Fruit fly (Drosophila melanogaster): Measurements from ENCODE around the gene Trl.

Gene Trl

DNA sequence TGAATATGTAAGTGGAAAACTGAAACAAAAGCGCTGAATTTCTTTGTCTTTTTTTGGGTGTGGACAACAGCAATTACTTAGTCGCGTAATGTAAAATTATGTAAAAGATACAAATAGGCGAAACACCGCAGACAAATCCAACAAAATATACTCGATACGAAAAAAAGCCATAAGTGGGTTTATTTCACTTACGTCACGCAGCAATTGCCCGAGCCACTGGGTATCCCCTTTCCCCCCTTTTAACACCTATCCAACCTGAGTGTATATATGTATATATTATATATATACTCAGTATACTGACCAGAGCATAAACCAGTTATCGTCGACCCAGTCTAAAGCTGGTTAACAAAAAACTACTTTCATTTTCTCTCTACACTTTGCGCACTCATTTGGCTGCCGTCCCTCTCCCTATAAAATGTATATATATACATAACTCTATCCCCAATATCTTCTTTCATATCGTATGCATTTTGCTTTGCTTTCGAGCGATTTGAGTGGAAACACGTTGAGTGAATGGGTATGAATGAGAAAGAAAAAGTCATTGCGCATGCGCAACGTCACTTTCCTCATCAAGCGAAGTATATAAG, 17.6 kb downstream of the Trl start:
- TF ChIP-seq N (GFP tag; optimal IDR thresholded peaks at IDR 0.05) (no peak), CrebA (GFP tag; optimal IDR thresholded peaks at IDR 0.05; ENCODE audit: borderline replicate concordance) (no peak), sage (GFP tag; optimal IDR thresholded peaks at IDR 0.05) (no peak), ey (GFP tag; optimal IDR thresholded peaks at IDR 0.05) (no peak), psq (GFP tag; optimal IDR thresholded peaks at IDR 0.05) (peak; percentile 90), Jra (GFP tag; optimal IDR thresholded peaks at IDR 0.05) (no peak), jim (GFP tag; optimal IDR thresholded peaks at IDR 0.05) (no peak), pan (optimal IDR thresholded peaks at IDR 0.05) (no peak), brk (GFP tag; optimal IDR thresholded peaks at IDR 0.05) (peak; percentile 2), br (GFP tag; optimal IDR thresholded peaks at IDR 0.05) (no peak), GATAd (GFP tag; optimal IDR thresholded peaks at IDR 0.05) (no peak)

DNA sequence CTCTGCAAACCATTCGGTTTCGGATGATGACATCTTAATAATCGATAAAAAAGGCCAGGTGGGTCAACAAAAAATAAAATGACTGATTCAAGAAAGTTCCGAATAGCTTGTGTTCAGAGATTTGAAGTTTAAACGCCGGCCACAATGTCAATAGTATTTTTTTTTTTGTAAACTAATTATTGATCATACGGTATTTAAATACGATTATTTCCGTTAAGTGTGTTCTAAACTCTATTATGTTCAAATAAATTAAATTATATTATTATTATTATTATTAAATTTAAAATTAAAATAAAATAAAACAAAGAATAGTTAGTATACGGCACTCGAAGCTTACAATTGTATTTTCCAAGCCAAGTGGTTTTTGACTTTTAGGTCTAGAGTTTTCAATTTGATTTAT, 27.4 kb downstream of the Trl start, which contains the start of gene CG13471:
CG13471 (minus strand) TSS at position 101 of the 400 bp plus-strand sequence.
- TF ChIP-seq br (GFP tag; optimal IDR thresholded peaks at IDR 0.05) (no peak), h (GFP tag; optimal IDR thresholded peaks at IDR 0.05) (no peak), CrebA (GFP tag; optimal IDR thresholded peaks at IDR 0.05; ENCODE audit: borderline replicate concordance) (no peak), rgr (GFP tag; optimal IDR thresholded peaks at IDR 0.05) (no peak)

dm6 chr3L:14731790-14732189, 29.1 kb downstream of the Trl start:
- TF ChIP-seq Abd-B (GFP tag; optimal IDR thresholded peaks at IDR 0.05) = no peak
- TF ChIP-seq Hr78 (GFP tag; optimal IDR thresholded peaks at IDR 0.05) = no peak
- TF ChIP-seq Dif (GFP tag; optimal IDR thresholded peaks at IDR 0.05; ENCODE audit: partially characterized antibody) = no peak
- TF ChIP-seq tai (GFP tag; optimal IDR thresholded peaks at IDR 0.05) = no peak
- TF ChIP-seq dsf (GFP tag; optimal IDR thresholded peaks at IDR 0.05; ENCODE audit: borderline replicate concordance) = no peak
- TF ChIP-seq foxo (GFP tag; optimal IDR thresholded peaks at IDR 0.05) = no peak
- TF ChIP-seq OdsH (GFP tag; optimal IDR thresholded peaks at IDR 0.05) = no peak
- TF ChIP-seq Jra (GFP tag; optimal IDR thresholded peaks at IDR 0.05) = no peak
- no peak for TF ChIP-seq lola (GFP tag; optimal IDR thresholded peaks at IDR 0.05)
- no peak for TF ChIP-seq Dfd (GFP tag; optimal IDR thresholded peaks at IDR 0.05)
- TF ChIP-seq Hnf4 (GFP tag; optimal IDR thresholded peaks at IDR 0.05) = no peak
- no peak for TF ChIP-seq Hr83 (GFP tag; optimal IDR thresholded peaks at IDR 0.05; ENCODE audit: poor library complexity, severe bottlenecking)
- TF ChIP-seq rgr (GFP tag; optimal IDR thresholded peaks at IDR 0.05) = no peak
- no peak for TF ChIP-seq HLH106 (tag; optimal IDR thresholded peaks at IDR 0.05)
- no peak for TF ChIP-seq Mio (GFP tag; optimal IDR thresholded peaks at IDR 0.05)
- TF ChIP-seq sage (GFP tag; optimal IDR thresholded peaks at IDR 0.05) = no peak
- TF ChIP-seq Rel (GFP tag; optimal IDR thresholded peaks at IDR 0.05) = no peak
- no peak for TF ChIP-seq Rel (tag; optimal IDR thresholded peaks at IDR 0.05)
- no peak for TF ChIP-seq CrebA (GFP tag; optimal IDR thresholded peaks at IDR 0.05; ENCODE audit: borderline replicate concordance)
- TF ChIP-seq woc (GFP tag; optimal IDR thresholded peaks at IDR 0.05) = no peak

DNA sequence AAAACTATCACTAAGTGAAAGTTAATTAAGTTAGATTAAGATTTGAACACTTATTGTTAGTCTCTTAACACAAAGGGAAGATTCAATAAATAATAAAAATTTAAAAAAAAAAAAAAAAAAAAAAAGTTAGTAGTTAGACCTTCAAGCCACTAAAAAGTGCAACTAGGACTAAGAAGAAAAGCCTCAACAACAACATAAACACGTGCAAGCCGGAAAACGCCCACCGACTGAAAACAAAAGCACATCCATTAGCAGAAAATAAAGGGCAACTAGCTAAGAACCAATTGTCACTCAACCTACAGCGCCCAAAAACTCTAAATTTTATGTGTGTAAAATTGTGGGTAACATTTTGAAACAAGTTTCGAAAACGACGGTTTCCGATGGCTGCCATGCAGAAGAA, 32.4 kb downstream of the Trl start, which contains the start of gene CG13473:
CG13473 (plus strand) TSS at position 301 of the 400 bp plus-strand sequence.
- TF ChIP-seq fru (GFP tag; optimal IDR thresholded peaks at IDR 0.05) = no peak
- TF ChIP-seq Myc (optimal IDR thresholded peaks at IDR 0.05) = no peak
- no peak for TF ChIP-seq dl (GFP tag; optimal IDR thresholded peaks at IDR 0.05; ENCODE audit: insufficient read depth in 1 of 2, partially characterized antibody in 2 of 2)

DNA sequence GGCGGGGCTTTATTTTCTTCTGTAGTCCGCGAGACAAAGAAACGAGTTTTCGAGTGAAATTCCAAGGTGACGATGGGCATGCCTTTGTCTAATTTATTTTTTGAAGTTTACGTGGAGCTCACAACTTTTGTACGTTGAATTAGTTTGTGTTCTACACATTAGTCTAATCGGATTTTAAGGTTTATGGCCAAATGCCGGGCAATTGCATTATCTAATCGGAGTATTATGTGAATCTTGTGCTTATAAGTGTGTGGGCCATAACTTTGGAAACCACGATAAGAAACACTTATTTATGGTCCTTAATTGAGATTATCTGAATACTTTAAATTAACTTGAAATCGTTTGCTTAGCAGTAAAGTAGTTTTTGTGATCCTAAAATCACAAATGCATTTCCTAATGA, 48.0 kb downstream of the Trl start:
- TF ChIP-seq OdsH (GFP tag; optimal IDR thresholded peaks at IDR 0.05) = no peak
- no peak for TF ChIP-seq rgr (GFP tag; optimal IDR thresholded peaks at IDR 0.05)
- no peak for TF ChIP-seq lola (GFP tag; optimal IDR thresholded peaks at IDR 0.05)

DNA sequence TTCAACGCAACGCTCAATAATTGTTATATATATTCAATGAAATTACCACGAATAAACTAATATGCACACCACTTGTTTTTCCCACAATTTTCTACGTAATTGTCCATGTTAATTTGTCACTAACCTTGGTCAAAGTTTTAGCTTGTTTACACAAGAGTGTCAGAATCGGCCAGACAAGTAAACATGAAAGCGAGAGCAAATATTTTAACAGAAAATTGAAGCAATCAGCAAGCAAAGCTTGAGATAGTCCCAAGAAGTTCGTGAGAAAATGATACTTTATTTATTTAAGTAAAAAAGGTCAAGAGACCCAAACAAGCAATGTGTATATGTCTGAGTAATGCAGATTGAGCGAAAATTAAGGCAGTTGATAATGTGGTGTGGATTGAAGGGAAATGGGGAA, 52.8 kb downstream of the Trl start:
- TF ChIP-seq sage (GFP tag; optimal IDR thresholded peaks at IDR 0.05) (no peak), rgr (GFP tag; optimal IDR thresholded peaks at IDR 0.05) (peak; percentile 64), N (GFP tag; optimal IDR thresholded peaks at IDR 0.05) (no peak), Myc (optimal IDR thresholded peaks at IDR 0.05) (no peak), CG32264 (GFP tag; optimal IDR thresholded peaks at IDR 0.05) (peak; percentile 42), dmrt93B (GFP tag; optimal IDR thresholded peaks at IDR 0.05) (no peak), OdsH (GFP tag; optimal IDR thresholded peaks at IDR 0.05) (peak; percentile 38), psq (GFP tag; optimal IDR thresholded peaks at IDR 0.05) (peak; percentile 31), Dfd (GFP tag; optimal IDR thresholded peaks at IDR 0.05) (no peak), Mio (GFP tag; optimal IDR thresholded peaks at IDR 0.05) (no peak), tai (GFP tag; optimal IDR thresholded peaks at IDR 0.05) (peak; percentile 70), jim (GFP tag; optimal IDR thresholded peaks at IDR 0.05) (peak; percentile 37), br (GFP tag; optimal IDR thresholded peaks at IDR 0.05) (peak; percentile 39), CG9705 (GFP tag; optimal IDR thresholded peaks at IDR 0.05) (no peak), brk (GFP tag; optimal IDR thresholded peaks at IDR 0.05) (peak; percentile 7), HLH106 (tag; optimal IDR thresholded peaks at IDR 0.05) (no peak), Sp1 (GFP tag; optimal IDR thresholded peaks at IDR 0.05) (no peak), Hr78 (GFP tag; optimal IDR thresholded peaks at IDR 0.05) (no peak), Dif (GFP tag; optimal IDR thresholded peaks at IDR 0.05; ENCODE audit: partially characterized antibody) (no peak), usp (GFP tag; optimal IDR thresholded peaks at IDR 0.05) (no peak), Rel (GFP tag; optimal IDR thresholded peaks at IDR 0.05) (no peak), Rel (tag; optimal IDR thresholded peaks at IDR 0.05) (no peak), fru (GFP tag; optimal IDR thresholded peaks at IDR 0.05) (peak; percentile 45), pan (optimal IDR thresholded peaks at IDR 0.05) (no peak), woc (GFP tag; optimal IDR thresholded peaks at IDR 0.05) (no peak)

Measured in whole organism, wandering third instar larva.